Fruit fly (Drosophila melanogaster) whole organism, embryonic: ENCODE data around the gene CG13097.

Experiments
- CG1024 ChIP-seq: fragments of 200-800 bp; sonication (Bioruptor generic); IDR thresholded peaks from 2 replicates; pipeline ENCODE4 v1.3.6; 2022; ENCODE audit warnings: missing biosample characterization, missing genetic modification characterization
- CG10462 ChIP-seq: fragments of 200-800 bp; sonication (Bioruptor generic); optimal IDR thresholded peaks from 2 replicates; lab custom pipeline; 2016; ENCODE audit warnings: missing biosample characterization, missing genetic modification characterization
- CG10565 ChIP-seq: fragments of 200-800 bp; sonication (Bioruptor generic); optimal IDR thresholded peaks from 3 replicates; lab custom pipeline; 2016; ENCODE audit warnings: missing biosample characterization, mild to moderate bottlenecking, missing genetic modification characterization
- CG10959 ChIP-seq: fragments of 200-800 bp; sonication (Bioruptor generic); IDR thresholded peaks from 2 replicates; pipeline ENCODE4 v1.3.6; 2022; ENCODE audit warnings: missing biosample characterization, missing genetic modification characterization
- CG10979 ChIP-seq: fragments of 200-800 bp; sonication (Bioruptor generic); optimal IDR thresholded peaks from 2 replicates; lab custom pipeline; 2018; ENCODE audit warnings: missing biosample characterization, mild to moderate bottlenecking, missing genetic modification characterization, moderate library complexity
- CG11093 ChIP-seq: fragments of 200-800 bp; sonication (Bioruptor generic); IDR thresholded peaks from 3 replicates; pipeline ENCODE4 v1.3.6; 2022; ENCODE audit warnings: missing biosample characterization, missing genetic modification characterization
- CG12299 ChIP-seq: fragments of 200-800 bp; sonication (Bioruptor generic); optimal IDR thresholded peaks from 2 replicates; lab custom pipeline; 2018; ENCODE audit warnings: missing biosample characterization, mild to moderate bottlenecking, missing genetic modification characterization
- CG12659 ChIP-seq: fragments of 200-800 bp; sonication (Bioruptor generic); optimal IDR thresholded peaks from 3 replicates; lab custom pipeline; 2017; ENCODE audit warnings: mild to moderate bottlenecking, missing biosample characterization, missing genetic modification reagents, missing genetic modification characterization
- CG13287 ChIP-seq: fragments of 200-800 bp; sonication (Bioruptor generic); IDR thresholded peaks from 2 replicates; pipeline ENCODE4 v1.3.6; 2022; ENCODE audit warnings: missing biosample characterization, missing genetic modification characterization; ENCODE audit not compliant: partially characterized antibody
- CG13296 ChIP-seq: fragments of 200-800 bp; sonication (Bioruptor generic); optimal IDR thresholded peaks from 3 replicates; lab custom pipeline; 2018; ENCODE audit warnings: missing biosample characterization, mild to moderate bottlenecking, missing genetic modification characterization
- CG13894 ChIP-seq: fragments of 200-800 bp; sonication (Bioruptor generic); optimal IDR thresholded peaks from 3 replicates; lab custom pipeline; 2018; ENCODE audit warnings: missing biosample characterization, mild to moderate bottlenecking, missing genetic modification characterization, moderate library complexity
- CG14710 ChIP-seq: fragments of 200-800 bp; sonication (Bioruptor generic); optimal IDR thresholded peaks from 3 replicates; lab custom pipeline; 2019; ENCODE audit warnings: missing biosample characterization, mild to moderate bottlenecking, missing genetic modification characterization, moderate library complexity
- CG14860 ChIP-seq: fragments of 200-800 bp; sonication (Bioruptor generic); IDR thresholded peaks from 3 replicates; pipeline ENCODE4 v1.3.6; 2022; ENCODE audit warnings: missing biosample characterization, missing genetic modification characterization; ENCODE audit not compliant: partially characterized antibody
- CG17361 ChIP-seq: fragments of 200-800 bp; sonication (Bioruptor generic); IDR thresholded peaks from 3 replicates; pipeline ENCODE4 v1.3.6; 2022; ENCODE audit warnings: missing biosample characterization, missing genetic modification characterization
- CG18011 ChIP-seq: fragments of 200-800 bp; sonication (Bioruptor generic); optimal IDR thresholded peaks from 2 replicates; lab custom pipeline; 2017; ENCODE audit warnings: missing biosample characterization, missing genetic modification characterization, mild to moderate bottlenecking, moderate library complexity, missing genotype
- CG18599 ChIP-seq: fragments of 200-800 bp; sonication (Bioruptor generic); optimal IDR thresholded peaks from 3 replicates; lab custom pipeline; 2017; ENCODE audit warnings: missing biosample characterization, missing genetic modification characterization, mild to moderate bottlenecking, moderate library complexity, missing genetic modification reagents
- CG3281 ChIP-seq: fragments of 200-800 bp; sonication (Bioruptor generic); optimal IDR thresholded peaks from 3 replicates; lab custom pipeline; 2017; ENCODE audit warnings: missing biosample characterization, mild to moderate bottlenecking, missing genetic modification characterization
- CG33213 ChIP-seq: fragments of 200-800 bp; sonication (Bioruptor generic); optimal IDR thresholded peaks from 3 replicates; lab custom pipeline; 2016; ENCODE audit warnings: missing biosample characterization, missing genetic modification characterization
- CG5245 ChIP-seq: fragments of 200-800 bp; sonication (Bioruptor generic); optimal IDR thresholded peaks from 3 replicates; lab custom pipeline; 2016; ENCODE audit warnings: missing biosample characterization, missing genetic modification characterization
- CG6791 ChIP-seq: fragments of 200-800 bp; sonication (Bioruptor generic); IDR thresholded peaks from 3 replicates; pipeline ENCODE4 v1.3.6; 2022; ENCODE audit warnings: missing biosample characterization, missing genetic modification characterization; ENCODE audit not compliant: partially characterized antibody
- CG7357 ChIP-seq: fragments of 200-800 bp; sonication (Bioruptor generic); IDR thresholded peaks from 3 replicates; pipeline ENCODE4 v1.3.6; 2022; ENCODE audit warnings: missing biosample characterization, missing genetic modification characterization
- CG7928 ChIP-seq: fragments of 200-800 bp; sonication (Bioruptor generic); optimal IDR thresholded peaks from 2 replicates; lab custom pipeline; 2017; ENCODE audit warnings: missing biosample characterization, mild to moderate bottlenecking, missing genetic modification characterization
- CG9876 ChIP-seq: fragments of 200-800 bp; sonication (Bioruptor generic); optimal IDR thresholded peaks from 2 replicates; lab custom pipeline; 2016; ENCODE audit warnings: missing biosample characterization, missing genetic modification characterization
- CHES-1-like ChIP-seq: fragments of 200-800 bp; sonication (Bioruptor generic); optimal IDR thresholded peaks from 2 replicates; lab custom pipeline; 2016; ENCODE audit warnings: missing biosample characterization, missing genetic modification characterization
- Dll ChIP-seq: fragments of 200-800 bp; sonication (Bioruptor generic); IDR thresholded peaks from 4 replicates; pipeline ENCODE4 v1.3.6; 2022; ENCODE audit warnings: missing biosample characterization, missing genetic modification characterization; ENCODE audit not compliant: partially characterized antibody
- Eip74EF ChIP-seq, 2 experiments: fragments of 200-800 bp in 1 of 2; fragments of >200 bp in 1 of 2; sonication (Bioruptor generic) in 1 of 2; optimal IDR thresholded peaks; 2 replicates each; lab custom pipeline; 2017 to 2019; ENCODE audit warnings: missing biosample characterization in 2 of 2, missing genetic modification characterization in 2 of 2, mild to moderate bottlenecking in 1 of 2, moderate library complexity in 1 of 2
- Ets65A ChIP-seq: fragments of 200-800 bp; sonication (Bioruptor generic); peaks from one replicate; lab custom pipeline; 2016; ENCODE audit warnings: missing biosample characterization, missing genetic modification characterization
- Fer1 ChIP-seq: fragments of 200-800 bp; sonication (Bioruptor generic); optimal IDR thresholded peaks from 2 replicates; lab custom pipeline; 2017; ENCODE audit warnings: missing biosample characterization, mild to moderate bottlenecking, missing genetic modification characterization
- H15 ChIP-seq: fragments of 200-800 bp; sonication (Bioruptor generic); IDR thresholded peaks from 3 replicates; pipeline ENCODE4 v1.3.6; 2022; ENCODE audit warnings: missing biosample characterization, missing genetic modification characterization
- HLH4C ChIP-seq: fragments of 200-800 bp; sonication (Bioruptor generic); IDR thresholded peaks from 3 replicates; pipeline ENCODE4 v1.3.6; 2022; ENCODE audit warnings: missing biosample characterization, missing genetic modification characterization; ENCODE audit not compliant: partially characterized antibody
- HLH54F ChIP-seq: fragments of 200-800 bp; sonication (Bioruptor generic); optimal IDR thresholded peaks from 3 replicates; lab custom pipeline; 2016; ENCODE audit warnings: missing biosample characterization, missing genetic modification characterization
- Hand ChIP-seq: fragments of 200-800 bp; sonication (Bioruptor generic); optimal IDR thresholded peaks from 2 replicates; lab custom pipeline; 2017; ENCODE audit warnings: mild to moderate bottlenecking, missing biosample characterization, missing genetic modification reagents, missing genetic modification characterization
- HmgZ ChIP-seq: fragments of 200-800 bp; sonication (Bioruptor generic); optimal IDR thresholded peaks from 2 replicates; lab custom pipeline; 2018; ENCODE audit warnings: missing biosample characterization, mild to moderate bottlenecking, missing genetic modification characterization
- Hr51 ChIP-seq, 2 experiments: fragments of 200-800 bp; sonication (Bioruptor generic); optimal IDR thresholded peaks; 2 replicates in 1 of 2; 3 replicates in 1 of 2; lab custom pipeline; 2016 to 2018; ENCODE audit warnings: missing biosample characterization in 2 of 2, missing genetic modification characterization in 2 of 2, mild to moderate bottlenecking in 1 of 2, moderate library complexity in 1 of 2
- NFAT ChIP-seq: fragments of 200-800 bp; sonication (Bioruptor generic); IDR thresholded peaks from 2 replicates; pipeline ENCODE4 v1.3.6; 2022; ENCODE audit warnings: missing biosample characterization, missing genetic modification characterization
- Nf-YA ChIP-seq: fragments of 200-800 bp; sonication (Bioruptor generic); IDR thresholded peaks from 2 replicates; pipeline ENCODE4 v1.3.6; 2022; ENCODE audit warnings: missing biosample characterization, missing genetic modification characterization
- Oli ChIP-seq: fragments of 200-800 bp; sonication (Bioruptor generic); optimal IDR thresholded peaks from 2 replicates; lab custom pipeline; 2018; ENCODE audit warnings: missing biosample characterization, mild to moderate bottlenecking, missing genetic modification characterization, moderate library complexity
- Opbp ChIP-seq: fragments of 200-800 bp; sonication (Bioruptor generic); IDR thresholded peaks from 3 replicates; pipeline ENCODE4 v1.3.6; 2022; ENCODE audit warnings: missing biosample characterization, missing genetic modification characterization; ENCODE audit not compliant: partially characterized antibody
- Xbp1 ChIP-seq: fragments of 200-800 bp; sonication (Bioruptor generic); optimal IDR thresholded peaks from 3 replicates; lab custom pipeline; 2016; ENCODE audit warnings: missing biosample characterization, mild to moderate bottlenecking, missing genetic modification characterization
- br ChIP-seq: fragments of >200 bp; optimal IDR thresholded peaks from 2 replicates; lab custom pipeline; 2017
- chm ChIP-seq: fragments of 200-800 bp; sonication (Bioruptor generic); IDR thresholded peaks from 2 replicates; pipeline ENCODE4 v1.3.6; 2022; ENCODE audit warnings: missing biosample characterization, missing genetic modification characterization
- dimm ChIP-seq: fragments of 200-800 bp; sonication (Bioruptor generic); IDR thresholded peaks from 2 replicates; pipeline ENCODE4 v1.3.6; 2022; ENCODE audit warnings: missing biosample characterization, missing genetic modification characterization
- disco-r ChIP-seq: fragments of 200-800 bp; sonication (Bioruptor generic); optimal IDR thresholded peaks from 2 replicates; lab custom pipeline; 2016; ENCODE audit warnings: missing biosample characterization, missing genetic modification characterization
- fd96Cb ChIP-seq: fragments of 200-800 bp; sonication (Bioruptor generic); optimal IDR thresholded peaks from 2 replicates; lab custom pipeline; 2018; ENCODE audit warnings: missing biosample characterization, mild to moderate bottlenecking, missing genetic modification characterization, moderate library complexity
- gt ChIP-seq: fragments of 200-800 bp; sonication (Bioruptor generic); IDR thresholded peaks from 2 replicates; pipeline ENCODE4 v1.3.6; 2022; ENCODE audit warnings: missing biosample characterization, missing genetic modification characterization
- hb ChIP-seq: fragments of 200-800 bp; sonication (Bioruptor generic); IDR thresholded peaks from 3 replicates; pipeline ENCODE4 v1.3.6; 2022; ENCODE audit warnings: missing biosample characterization, missing genetic modification characterization; ENCODE audit not compliant: partially characterized antibody
- kay ChIP-seq: fragments of 200-800 bp; sonication (Bioruptor generic); optimal IDR thresholded peaks from 2 replicates; lab custom pipeline; 2016; ENCODE audit warnings: missing biosample characterization, missing genetic modification characterization
- peb ChIP-seq: fragments of 200-800 bp; sonication (Bioruptor generic); IDR thresholded peaks from 2 replicates; pipeline ENCODE4 v1.3.6; 2022; ENCODE audit warnings: missing biosample characterization, missing genetic modification characterization
- phol ChIP-seq: fragments of 200-800 bp; sonication (Bioruptor generic); optimal IDR thresholded peaks from 3 replicates; lab custom pipeline; 2018; ENCODE audit warnings: missing biosample characterization, mild to moderate bottlenecking, missing genetic modification characterization, moderate library complexity
- zen2 ChIP-seq: fragments of 200-800 bp; sonication (Bioruptor generic); IDR thresholded peaks from 3 replicates; pipeline ENCODE4 v1.3.6; 2022; ENCODE audit warnings: missing biosample characterization, missing genetic modification characterization; ENCODE audit not compliant: partially characterized antibody

Gene CG13097

DNA sequence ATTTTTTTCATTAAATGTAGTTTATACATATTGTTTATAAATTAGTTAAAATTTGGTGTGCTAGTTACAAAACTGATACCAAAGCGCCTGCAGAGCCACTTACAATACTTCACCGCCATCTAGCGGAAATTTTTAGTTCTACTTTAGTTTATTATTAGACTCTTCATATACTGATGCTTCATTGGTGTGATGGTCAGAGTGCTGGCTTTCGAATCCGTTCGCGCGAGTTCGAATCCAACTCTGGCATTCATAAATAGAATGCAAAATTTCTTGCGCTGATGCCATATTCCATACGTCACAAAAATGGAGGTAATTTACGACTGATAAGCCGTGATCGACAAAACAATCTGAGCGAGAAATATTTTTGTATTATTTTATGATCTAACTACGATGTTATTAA lies 29.1 kb downstream of the CG13097 start (continued):
- TF ChIP-seq CG13287 (peak; percentile 50; the same call in 1 of the 2 replicates), Ets65A (no peak), HmgZ (tag; lab: Kevin White, UChicago) (peak; percentile 50), CG10565 (no peak), CG13894 (tag; lab: Kevin White, UChicago) (no peak), Hand (no peak), CG1024 (no peak), Eip74EF (GFP tag; optimal IDR thresholded peaks at IDR 0.05; lab: Kevin White, UChicago) (no peak), CG3281 (GFP tag; lab: Kevin White, UChicago) (peak; percentile 3), CG12299 (tag; lab: Kevin White, UChicago) (no peak), CG18011 (GFP tag; lab: Kevin White, UChicago) (no peak), CG9876 (no peak), CG7357 (GFP tag; lab: Robert Waterston, UW) (no peak), CG10462 (GFP tag; lab: Kevin White, UChicago) (no peak), zen2 (GFP tag; lab: Robert Waterston, UW) (peak; percentile 68), Hr51 (GFP tag; optimal IDR thresholded peaks at IDR 0.05; lab: Kevin White, UChicago) (no peak), CG17361 (GFP tag; lab: Robert Waterston, UW) (no peak), CG10979 (tag; lab: Kevin White, UChicago) (no peak), CG14710 (no peak), CG10959 (GFP tag; lab: Robert Waterston, UW) (no peak), kay (GFP tag; lab: Kevin White, UChicago) (no peak), dimm (no peak), Fer1 (peak; percentile 30), CG5245 (GFP tag; lab: Kevin White, UChicago) (no peak), disco-r (GFP tag; lab: Kevin White, UChicago) (no peak), chm (0 out of 2 replicates have a peak, but pooled peaks have one; percentile 15), fd96Cb (tag; lab: Kevin White, UChicago) (no peak), peb (GFP tag; lab: Robert Waterston, UW) (no peak), Oli (tag; lab: Kevin White, UChicago) (no peak), NFAT (no peak; the same call in 1 of the 2 replicates), CG18599 (GFP tag; lab: Kevin White, UChicago) (no peak), HLH54F (GFP tag; lab: Kevin White, UChicago) (no peak), br (lab: Kevin White, UChicago) (no peak), phol (tag; lab: Kevin White, UChicago) (no peak), gt (GFP tag; lab: Robert Waterston, UW) (no peak), Opbp (GFP tag; lab: Robert Waterston, UW) (peak; percentile 76), Xbp1 (GFP tag; lab: Kevin White, UChicago) (no peak), CG33213 (GFP tag; lab: Kevin White, UChicago) (peak; percentile 7), CG11093 (GFP tag; lab: Robert Waterston, UW) (no peak), Dll (0 out of 4 replicates have a peak, but pooled peaks have one; percentile 26), hb (GFP tag; lab: Robert Waterston, UW) (0 out of 3 replicates have a peak, but pooled peaks have one; percentile 39), H15 (no peak), CG12659 (no peak), CHES-1-like (no peak), Nf-YA (GFP tag; lab: Robert Waterston, UW) (no peak), CG6791 (GFP tag; lab: Robert Waterston, UW) (peak; percentile 71), HLH4C (GFP tag; lab: Robert Waterston, UW) (peak; percentile 62), CG14860 (GFP tag; lab: Robert Waterston, UW) (no peak), CG7928 (GFP tag; lab: Kevin White, UChicago) (no peak), CG13296 (GFP tag; lab: Kevin White, UChicago) (no peak)
